Worm (Caenorhabditis elegans) whole organism, L1 larva: Measurements from ENCODE around the gene cpna-1.

ENCODE experiments used
- C16A3.4 ChIP-seq: fragments of 150-350 bp; optimal IDR thresholded peaks from 2 replicates; lab custom pipeline; 2014; ENCODE audit warnings: missing biosample characterization, missing genetic modification characterization
- F16B12.6 ChIP-seq: fragments of 150-350 bp; optimal IDR thresholded peaks from 2 replicates; lab custom pipeline; 2014; ENCODE audit warnings: missing biosample characterization, missing genetic modification characterization
- aha-1 ChIP-seq: fragments of 150-350 bp; optimal IDR thresholded peaks from 2 replicates; lab custom pipeline; 2014; ENCODE audit warnings: missing biosample characterization, missing genetic modification characterization
- alr-1 ChIP-seq: fragments of 200-800 bp; sonication (Bioruptor generic); optimal IDR thresholded peaks from 2 replicates; lab custom pipeline; 2018; ENCODE audit warnings: borderline replicate concordance, mild to moderate bottlenecking, missing genetic modification characterization, missing compliant biosample characterization
- blmp-1 ChIP-seq: fragments of 150-350 bp; optimal IDR thresholded peaks from 2 replicates; lab custom pipeline; 2014; ENCODE audit warnings: missing biosample characterization, missing genetic modification characterization
- ceh-8 ChIP-seq: fragments of 200-800 bp; sonication (Bioruptor generic); optimal IDR thresholded peaks from 2 replicates; lab custom pipeline; 2018; ENCODE audit warnings: mild to moderate bottlenecking, missing genetic modification characterization, moderate library complexity, missing compliant biosample characterization
- ceh-90 ChIP-seq: sonication (generic microtip); optimal IDR thresholded peaks from 2 replicates; lab custom pipeline; 2016; ENCODE audit warnings: missing genetic modification characterization, missing compliant biosample characterization
- ces-1 ChIP-seq: fragments of 150-350 bp; optimal IDR thresholded peaks from 2 replicates; lab custom pipeline; 2014; ENCODE audit warnings: missing biosample characterization, missing genetic modification reagents, missing genetic modification characterization
- dpl-1 ChIP-seq, 3 experiments: fragments of 150-350 bp in 2 of 3; sonication (generic microtip) in 1 of 3; optimal IDR thresholded peaks; 2 replicates each; lab custom pipeline; 2014 to 2017; ENCODE audit warnings: missing biosample characterization in 3 of 3, missing genetic modification characterization in 3 of 3, missing genetic modification reagents in 3 of 3
- dsc-1 ChIP-seq: sonication (generic microtip); optimal IDR thresholded peaks from 2 replicates; lab custom pipeline; 2016; ENCODE audit warnings: mild to moderate bottlenecking, missing genetic modification characterization, missing compliant biosample characterization
- efl-1 ChIP-seq, 4 experiments: fragments of 150-350 bp; optimal IDR thresholded peaks in 3 of 4; peaks in 1 of 4; 1 replicate in 1 of 4; 2 replicates in 3 of 4; lab custom pipeline; 2014; ENCODE audit warnings: missing biosample characterization in 2 of 4, missing genetic modification characterization in 2 of 4, missing genetic modification reagents in 2 of 4
- efl-3 ChIP-seq: fragments of 200-800 bp; sonication (Bioruptor generic); optimal IDR thresholded peaks from 2 replicates; lab custom pipeline; 2018; ENCODE audit warnings: mild to moderate bottlenecking, missing genetic modification characterization, missing compliant biosample characterization
- elt-2 ChIP-seq: sonication (generic microtip); optimal IDR thresholded peaks from 2 replicates; lab custom pipeline; 2016; ENCODE audit warnings: missing genetic modification characterization, mild to moderate bottlenecking, inconsistent platforms, missing compliant biosample characterization, missing genetic modification reagents
- fkh-10 ChIP-seq: sonication (generic microtip); optimal IDR thresholded peaks from 2 replicates; lab custom pipeline; 2017; ENCODE audit warnings: missing biosample characterization, missing genetic modification reagents, missing genetic modification characterization
- fkh-4 ChIP-seq: sonication (generic microtip); optimal IDR thresholded peaks from 2 replicates; lab custom pipeline; 2016; ENCODE audit warnings: missing compliant biosample characterization, missing genetic modification characterization, borderline replicate concordance
- fos-1 ChIP-seq: fragments of 150-350 bp; optimal IDR thresholded peaks from 2 replicates; lab custom pipeline; 2014; ENCODE audit warnings: missing biosample characterization, missing genetic modification characterization
- irx-1 ChIP-seq: sonication (generic microtip); optimal IDR thresholded peaks from 2 replicates; lab custom pipeline; 2016; ENCODE audit warnings: missing genetic modification characterization, missing compliant biosample characterization
- lin-35 ChIP-seq, 2 experiments: fragments of 150-350 bp; optimal IDR thresholded peaks; 2 replicates each; lab custom pipeline; 2014; ENCODE audit warnings: missing biosample characterization in 2 of 2, missing genetic modification characterization in 2 of 2, missing genetic modification reagents in 2 of 2
- lsy-2 ChIP-seq, 2 experiments: fragments of 150-350 bp; optimal IDR thresholded peaks; 2 replicates each; lab custom pipeline; 2014; ENCODE audit warnings: missing biosample characterization in 2 of 2, missing genetic modification characterization in 2 of 2
- mdl-1 ChIP-seq, 2 experiments: fragments of 150-350 bp; optimal IDR thresholded peaks; 2 replicates each; lab custom pipeline; 2014 to 2017; ENCODE audit warnings: missing biosample characterization in 2 of 2, missing genetic modification characterization in 2 of 2, inconsistent platforms in 1 of 2
- mef-2 ChIP-seq: fragments of 150-350 bp; optimal IDR thresholded peaks from 2 replicates; lab custom pipeline; 2014; ENCODE audit warnings: missing biosample characterization, missing genetic modification characterization
- mep-1 ChIP-seq: fragments of 150-350 bp; optimal IDR thresholded peaks from 2 replicates; lab custom pipeline; 2014; ENCODE audit warnings: missing biosample characterization, missing genetic modification characterization
- nhr-20 ChIP-seq: sonication (generic microtip); optimal IDR thresholded peaks from 2 replicates; lab custom pipeline; 2016; ENCODE audit warnings: mild to moderate bottlenecking, missing genetic modification characterization, missing compliant biosample characterization
- nhr-237 ChIP-seq: fragments of 150-350 bp; optimal IDR thresholded peaks from 2 replicates; lab custom pipeline; 2014; ENCODE audit warnings: missing biosample characterization, missing genetic modification characterization
- nhr-28 ChIP-seq: fragments of 150-350 bp; optimal IDR thresholded peaks from 2 replicates; lab custom pipeline; 2014; ENCODE audit warnings: missing biosample characterization, missing genetic modification characterization
- nhr-71 ChIP-seq: sonication (generic microtip); optimal IDR thresholded peaks from 2 replicates; lab custom pipeline; 2016; ENCODE audit warnings: mild to moderate bottlenecking, missing genetic modification characterization, moderate library complexity, missing compliant biosample characterization
- nhr-76 ChIP-seq: sonication (generic microtip); optimal IDR thresholded peaks from 2 replicates; lab custom pipeline; 2017; ENCODE audit warnings: missing biosample characterization, missing genetic modification characterization
- nhr-90 ChIP-seq: sonication (generic microtip); optimal IDR thresholded peaks from 2 replicates; lab custom pipeline; 2016; ENCODE audit warnings: mild to moderate bottlenecking, missing genetic modification characterization, missing compliant biosample characterization; ENCODE audit not compliant: poor library complexity
- pag-3 ChIP-seq: sonication (generic microtip); optimal IDR thresholded peaks from 2 replicates; lab custom pipeline; 2017; ENCODE audit warnings: missing genetic modification characterization, mild to moderate bottlenecking, missing compliant biosample characterization, antibody characterized with exemption, borderline replicate concordance; ENCODE audit not compliant: insufficient read depth
- pax-3 ChIP-seq: fragments of 200-800 bp; sonication (Bioruptor generic); optimal IDR thresholded peaks from 2 replicates; lab custom pipeline; 2018; ENCODE audit warnings: mild to moderate bottlenecking, missing genetic modification characterization, moderate library complexity, missing compliant biosample characterization
- pqm-1 ChIP-seq: sonication (generic microtip); optimal IDR thresholded peaks from 3 replicates; lab custom pipeline; 2017; ENCODE audit warnings: missing biosample characterization, missing genetic modification characterization
- rnt-1 ChIP-seq: sonication (generic microtip); optimal IDR thresholded peaks from 2 replicates; lab custom pipeline; 2016; ENCODE audit warnings: mild to moderate bottlenecking, missing genetic modification characterization, moderate library complexity, missing compliant biosample characterization
- skn-1 ChIP-seq: fragments of 150-350 bp; optimal IDR thresholded peaks from 2 replicates; lab custom pipeline; 2014; ENCODE audit warnings: missing biosample characterization, missing genetic modification characterization
- snpc-4 ChIP-seq: fragments of 150-350 bp; optimal IDR thresholded peaks from 2 replicates; lab custom pipeline; 2014; ENCODE audit warnings: missing biosample characterization, missing genetic modification characterization
- snu-23 ChIP-seq: sonication (generic microtip); optimal IDR thresholded peaks from 2 replicates; lab custom pipeline; 2016; ENCODE audit warnings: missing genetic modification characterization, missing compliant biosample characterization
- sox-4 ChIP-seq: sonication (generic microtip); optimal IDR thresholded peaks from 2 replicates; lab custom pipeline; 2016; ENCODE audit warnings: missing genetic modification characterization, missing compliant biosample characterization
- sptf-1 ChIP-seq: fragments of 150-350 bp; optimal IDR thresholded peaks from 2 replicates; lab custom pipeline; 2014; ENCODE audit warnings: missing biosample characterization, missing genetic modification characterization
- swsn-7 ChIP-seq: sonication (generic microtip); optimal IDR thresholded peaks from 2 replicates; lab custom pipeline; 2016; ENCODE audit warnings: missing genetic modification characterization, missing compliant biosample characterization
- tbx-2 ChIP-seq: sonication (generic microtip); optimal IDR thresholded peaks from 2 replicates; lab custom pipeline; 2016; ENCODE audit warnings: missing genetic modification characterization, missing compliant biosample characterization
- unc-130 ChIP-seq: fragments of 150-350 bp; optimal IDR thresholded peaks from 2 replicates; lab custom pipeline; 2017; ENCODE audit warnings: missing biosample characterization, missing genetic modification characterization, inconsistent platforms
- unc-30 ChIP-seq: sonication (generic microtip); optimal IDR thresholded peaks from 2 replicates; lab custom pipeline; 2017; ENCODE audit warnings: missing biosample characterization, missing genetic modification characterization
- unc-62 ChIP-seq: fragments of 150-350 bp; optimal IDR thresholded peaks from 2 replicates; lab custom pipeline; 2014; ENCODE audit warnings: missing biosample characterization, missing genetic modification reagents, missing genetic modification characterization
- unc-86 ChIP-seq: sonication (generic microtip); optimal IDR thresholded peaks from 2 replicates; lab custom pipeline; 2016; ENCODE audit warnings: missing genetic modification characterization, missing compliant biosample characterization
- unc-98 ChIP-seq: fragments of 200-800 bp; sonication (Bioruptor generic); IDR thresholded peaks from 2 replicates; pipeline ENCODE4 v1.3.6; 2022; ENCODE audit warnings: missing genetic modification characterization, missing compliant biosample characterization
- vab-15 ChIP-seq: sonication (generic microtip); optimal IDR thresholded peaks from 2 replicates; lab custom pipeline; 2017; ENCODE audit warnings: missing genotype, mild to moderate bottlenecking, missing genetic modification characterization, missing compliant biosample characterization
- zip-4 ChIP-seq: fragments of 200-800 bp; sonication (Bioruptor generic); optimal IDR thresholded peaks from 2 replicates; lab custom pipeline; 2018; ENCODE audit warnings: mild to moderate bottlenecking, missing genetic modification characterization, moderate library complexity, missing compliant biosample characterization
- ztf-4 ChIP-seq: fragments of 150-350 bp; optimal IDR thresholded peaks from 2 replicates; lab custom pipeline; 2014; ENCODE audit warnings: missing biosample characterization, missing genetic modification characterization

cpna-1 gene

ce11 chrII:4230816-4231435 is 44.5 kb downstream of the cpna-1 start, which contains the start of gene C16A11.10:
C16A11.10 (plus strand) TSS chrII:4231385.
- no peak for TF ChIP-seq mef-2 (tag; lab: Kevin White, UChicago)
- no peak for TF ChIP-seq snpc-4 (tag; lab: Kevin White, UChicago)
- no peak for TF ChIP-seq unc-98
- no peak for TF ChIP-seq fos-1
- no peak for TF ChIP-seq alr-1 (tag; lab: Kevin White, UChicago)
- no peak for TF ChIP-seq pax-3
- no peak for TF ChIP-seq pag-3 (tag; lab: Kevin White, UChicago)
- no peak for TF ChIP-seq dsc-1 (tag; lab: Kevin White, UChicago)
- TF ChIP-seq nhr-28: no peak
- no peak for TF ChIP-seq aha-1 (tag; lab: Kevin White, UChicago)
- TF ChIP-seq nhr-76 (tag; lab: Kevin White, UChicago): no peak
- no peak for TF ChIP-seq fkh-10
- TF ChIP-seq nhr-20 (tag; lab: Kevin White, UChicago): no peak
- TF ChIP-seq unc-130 (tag; lab: Kevin White, UChicago): no peak
- no peak for TF ChIP-seq vab-15

ce11 chrII:4235959-4236358 is 49.5 kb downstream of the cpna-1 start, which contains the start of gene fbxc-43:
fbxc-43 (minus strand) TSS chrII:4235996.
- TF ChIP-seq unc-62 (GFP tag; lab: Kevin White, UChicago): no peak

ce11 chrII:4237701-4238214 is 51.3 kb downstream of the cpna-1 start, which contains the start of the genes fbxc-44 and C16A11.2:
fbxc-44 (minus strand) TSS chrII:4237751.
C16A11.2 (plus strand) TSS chrII:4238203.
- TF ChIP-seq elt-2 (tag; lab: Kevin White, UChicago): peak; percentile 69
- TF ChIP-seq ceh-8 (GFP tag; lab: Kevin White, UChicago): no peak
- peak; percentile 32 for TF ChIP-seq F16B12.6 (tag; lab: Kevin White, UChicago)
- TF ChIP-seq nhr-71 (tag; lab: Kevin White, UChicago): no peak
- TF ChIP-seq swsn-7 (tag; lab: Kevin White, UChicago): peak; percentile 51
- peak; percentile 18 for TF ChIP-seq mep-1
- no peak for TF ChIP-seq unc-30
- no peak for TF ChIP-seq rnt-1
- TF ChIP-seq sptf-1: no peak
- peak; percentile 55 for TF ChIP-seq unc-130 (tag; lab: Kevin White, UChicago)
- TF ChIP-seq zip-4 (GFP tag; lab: Kevin White, UChicago): no peak
- TF ChIP-seq fkh-4: no peak
- TF ChIP-seq alr-1 (tag; lab: Kevin White, UChicago): no peak
- TF ChIP-seq unc-98: no peak
- TF ChIP-seq mef-2 (tag; lab: Kevin White, UChicago): no peak
- TF ChIP-seq snu-23 (GFP tag; lab: Kevin White, UChicago): peak; percentile 56
- peak; percentile 41 for TF ChIP-seq snpc-4 (tag; lab: Kevin White, UChicago)
- no peak for TF ChIP-seq nhr-237 (tag; lab: Kevin White, UChicago)
- peak; percentile 46 for TF ChIP-seq nhr-90 (tag; lab: Kevin White, UChicago)
- peak; percentile 51 to 54 for TF ChIP-seq lsy-2 (tag; optimal IDR thresholded peaks at IDR 0.05; lab: Kevin White, UChicago)
- no peak for TF ChIP-seq pqm-1
- TF ChIP-seq fkh-10: no peak
- TF ChIP-seq ceh-90 (tag; lab: Kevin White, UChicago): no peak
- peak; percentile 33 for TF ChIP-seq C16A3.4 (tag; lab: Kevin White, UChicago)
- no peak for TF ChIP-seq unc-86 (tag; lab: Kevin White, UChicago)
- no peak for TF ChIP-seq sox-4 (tag; lab: Kevin White, UChicago)
- TF ChIP-seq ces-1 (GFP tag; lab: Kevin White, UChicago): no peak
- TF ChIP-seq blmp-1 (tag; lab: Kevin White, UChicago): no peak
- no peak for TF ChIP-seq nhr-28
- peak; percentile 33 for TF ChIP-seq tbx-2
- TF ChIP-seq skn-1 (tag; lab: Kevin White, UChicago): peak; percentile 31
- no peak for TF ChIP-seq mdl-1 (tag; optimal IDR thresholded peaks at IDR 0.05; lab: Kevin White, UChicago)
- peak in 1 of 2 experiments; percentile 39 for TF ChIP-seq lin-35 (GFP tag; optimal IDR thresholded peaks at IDR 0.05; lab: Kevin White, UChicago)
- TF ChIP-seq ztf-4 (tag; lab: Kevin White, UChicago): no peak
- peak; percentile 9 to 25 (median 18) for TF ChIP-seq dpl-1 (GFP tag; optimal IDR thresholded peaks at IDR 0.05; lab: Kevin White, UChicago)
- no peak for TF ChIP-seq irx-1 (tag; lab: Kevin White, UChicago)
- TF ChIP-seq efl-3 (GFP tag; lab: Kevin White, UChicago): no peak
- TF ChIP-seq efl-1 (optimal IDR thresholded peaks at IDR 0.05; lab: Kevin White, UChicago): peak; percentile 31 to 59
- TF ChIP-seq efl-1 (GFP tag; optimal IDR thresholded peaks at IDR 0.05 in 1 of 2; lab: Kevin White, UChicago): peak; percentile 20 to 94
